Worm (Caenorhabditis elegans) whole organism, early embryonic: ENCODE results near the gene R08F11.1.

Experiments
- B0310.2 ChIP-seq: sonication (generic microtip); optimal IDR thresholded peaks from 2 replicates; lab custom pipeline; 2016; ENCODE audit warnings: mild to moderate bottlenecking, missing genetic modification characterization, missing compliant biosample characterization
- aly-1 ChIP-seq: sonication (generic microtip); optimal IDR thresholded peaks from 2 replicates; lab custom pipeline; 2016; ENCODE audit warnings: missing genetic modification characterization, missing compliant biosample characterization
- ama-1 ChIP-seq: fragments of 150-350 bp; optimal IDR thresholded peaks from 2 replicates; lab custom pipeline; 2014
- ceh-13 ChIP-seq: fragments of 200-800 bp; sonication (Bioruptor generic); optimal IDR thresholded peaks from 2 replicates; lab custom pipeline; 2018; ENCODE audit warnings: mild to moderate bottlenecking, missing genetic modification characterization, missing compliant biosample characterization
- ceh-36 ChIP-seq: sonication (generic microtip); optimal IDR thresholded peaks from 2 replicates; lab custom pipeline; 2016; ENCODE audit warnings: missing genetic modification characterization, inconsistent platforms, missing compliant biosample characterization
- flt-1 ChIP-seq: fragments of 200-800 bp; sonication (Bioruptor generic); IDR thresholded peaks from 2 replicates; pipeline ENCODE4 v1.3.6; 2022; ENCODE audit warnings: missing genetic modification characterization, missing compliant biosample characterization
- hmbx-1 ChIP-seq: sonication (generic microtip); optimal IDR thresholded peaks from 2 replicates; lab custom pipeline; 2016; ENCODE audit warnings: mild to moderate bottlenecking, missing genetic modification characterization, missing compliant biosample characterization
- hmg-4 ChIP-seq: fragments of 200-800 bp; sonication (Bioruptor generic); optimal IDR thresholded peaks from 2 replicates; lab custom pipeline; 2018; ENCODE audit warnings: mild to moderate bottlenecking, missing genetic modification characterization, missing compliant biosample characterization
- hnd-1 ChIP-seq: sonication (generic microtip); optimal IDR thresholded peaks from 2 replicates; lab custom pipeline; 2016; ENCODE audit warnings: missing genetic modification characterization, missing compliant biosample characterization
- pes-1 ChIP-seq: fragments of 200-800 bp; sonication (Bioruptor generic); IDR thresholded peaks from 2 replicates; pipeline ENCODE4 v1.3.6; 2022; ENCODE audit warnings: missing genetic modification reagents, missing genetic modification characterization, missing compliant biosample characterization
- scrt-1 ChIP-seq: fragments of 200-800 bp; sonication (Bioruptor generic); IDR thresholded peaks from 2 replicates; pipeline ENCODE4 v1.3.6; 2022; ENCODE audit warnings: missing genetic modification characterization, missing compliant biosample characterization
- sea-1 ChIP-seq: fragments of 200-800 bp; sonication (Bioruptor generic); conservative IDR thresholded peaks from 2 replicates; pipeline ENCODE4 v1.3.6; 2022; ENCODE audit warnings: missing genetic modification characterization, missing compliant biosample characterization
- tbx-11 ChIP-seq: fragments of 200-800 bp; sonication (Bioruptor generic); IDR thresholded peaks from 2 replicates; pipeline ENCODE4 v1.3.6; 2022; ENCODE audit warnings: missing genetic modification characterization, missing compliant biosample characterization
- tra-4 ChIP-seq: sonication (generic microtip); optimal IDR thresholded peaks from 2 replicates; lab custom pipeline; 2017; ENCODE audit warnings: missing genetic modification characterization, missing compliant biosample characterization

- TF ChIP-seq ceh-13 (GFP tag; lab: Kevin White, UChicago) = no peak
- TF ChIP-seq ceh-36 = no peak
- no peak for TF ChIP-seq scrt-1
- no peak for TF ChIP-seq B0310.2 (tag; lab: Kevin White, UChicago)
- TF ChIP-seq ama-1 (lab: Kevin White, UChicago) = no peak
- TF ChIP-seq sea-1 (GFP tag; lab: Robert Waterston, UW) = no peak
- no peak for TF ChIP-seq hmbx-1
- TF ChIP-seq hnd-1 (tag; lab: Kevin White, UChicago) = no peak
- TF ChIP-seq tra-4 (tag; lab: Kevin White, UChicago) = no peak
- no peak for TF ChIP-seq flt-1 (GFP tag; lab: Robert Waterston, UW)
- TF ChIP-seq pes-1 (GFP tag; lab: Robert Waterston, UW) = no peak
- TF ChIP-seq tbx-11 (GFP tag; lab: Robert Waterston, UW) = no peak
- TF ChIP-seq hmg-4 (GFP tag; lab: Kevin White, UChicago) = no peak
- TF ChIP-seq aly-1 = no peak
Observed at ce11 chrV:3776086-3776589, 7.9 kb downstream of the R08F11.1 start, which contains the start of gene cysl-3.
